Fruit fly (Drosophila melanogaster) Kc167 (cell line): ENCODE results near the gene CG18789.

Experiments used
- Sin3A ChIP-seq: fragments of >200 bp; optimal IDR thresholded peaks from 2 replicates; lab custom pipeline; 2018; ENCODE audit warnings: missing external identifiers
- insv ChIP-seq: fragments of >200 bp; optimal IDR thresholded peaks from 3 replicates; lab custom pipeline; 2018; ENCODE audit warnings: missing external identifiers
- psq ChIP-seq: fragments of >200 bp; optimal IDR thresholded peaks from 2 replicates; lab custom pipeline; 2017; ENCODE audit warnings: missing external identifiers

DNA sequence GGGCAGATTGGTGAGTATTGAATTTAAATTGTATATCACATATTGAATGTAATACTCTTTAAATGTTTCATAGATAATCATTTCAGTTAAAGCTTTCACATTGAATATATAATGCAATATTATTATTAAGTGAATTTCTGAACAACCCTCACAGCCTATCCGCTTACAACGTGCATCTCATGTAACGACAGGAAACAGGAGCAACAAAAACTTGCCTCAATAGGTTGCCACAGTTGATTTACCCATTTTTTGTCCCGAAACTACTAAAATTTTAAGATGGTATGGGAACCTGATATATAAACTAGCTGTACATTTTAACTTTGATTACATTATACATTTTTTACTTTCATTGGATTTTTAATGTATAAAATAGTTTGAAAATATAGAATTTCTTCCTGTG is 36.5 kb downstream of the CG18789 start:
- no peak for TF ChIP-seq insv (lab: Kevin White, UChicago)
- TF ChIP-seq psq, result no peak
- TF ChIP-seq Sin3A (lab: Kevin White, UChicago), result no peak
